Worm (Caenorhabditis elegans): ENCODE results near the gene cdr-4.

cdr-4 gene

DNA sequence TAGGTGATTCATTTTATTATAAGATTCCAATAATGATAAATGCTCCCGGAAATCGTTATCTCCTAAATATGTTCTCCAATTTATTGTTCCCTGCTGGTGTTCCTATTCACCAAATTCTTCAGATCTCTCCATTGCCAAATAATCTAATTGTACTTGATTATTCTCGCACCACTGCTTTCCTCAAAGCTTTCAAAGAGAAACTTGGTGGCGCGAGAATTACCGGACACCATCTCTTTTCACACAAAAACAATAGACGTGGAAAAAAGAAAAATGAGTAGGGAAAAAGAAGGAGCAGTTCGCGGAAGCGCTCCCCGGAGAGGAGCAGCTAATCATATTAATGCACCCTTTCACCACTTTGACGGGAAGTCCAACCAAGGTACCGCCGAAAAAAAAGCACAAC, 12.9 kb upstream of the cdr-4 start:
- TF ChIP-seq lsy-12 (tag; optimal IDR thresholded peaks at IDR 0.05), result no peak
- TF ChIP-seq aly-2 (tag; optimal IDR thresholded peaks at IDR 0.05), result no peak
- no peak for TF ChIP-seq nhr-23 (tag; optimal IDR thresholded peaks at IDR 0.05)
- TF ChIP-seq egl-27 (tag; optimal IDR thresholded peaks at IDR 0.05), result no peak

DNA sequence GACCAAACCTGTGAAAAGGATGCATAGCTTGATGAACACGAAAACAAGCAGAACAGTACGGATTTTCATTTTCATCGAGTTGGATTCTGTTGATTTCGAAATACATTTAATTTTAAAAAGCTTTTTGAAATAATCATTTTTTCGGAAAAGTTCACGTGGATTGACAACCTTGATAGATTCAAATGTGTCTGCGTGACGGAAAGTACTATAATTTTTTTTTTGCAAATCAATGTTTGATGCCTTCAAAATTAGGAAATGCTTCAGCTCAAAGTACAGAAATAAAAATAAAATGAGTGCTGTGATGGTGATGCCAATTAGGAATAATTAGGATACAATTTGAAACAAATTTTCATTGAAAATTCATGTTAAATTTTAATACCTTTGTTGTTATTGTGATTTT, 12.4 kb upstream of the cdr-4 start, which contains the start of gene C54D10.4:
TSS of gene C54D10.4 (minus strand) at position 101 of the 400 bp plus-strand sequence.
- TF ChIP-seq ceh-9 (tag; optimal IDR thresholded peaks at IDR 0.05) (no peak), nhr-11 (tag; optimal IDR thresholded peaks at IDR 0.05) (no peak), unc-39 (tag; optimal IDR thresholded peaks at IDR 0.05) (no peak), aly-2 (tag; optimal IDR thresholded peaks at IDR 0.05) (no peak), ZK546.5 (tag; optimal IDR thresholded peaks at IDR 0.05) (no peak), nhr-23 (tag; optimal IDR thresholded peaks at IDR 0.05) (no peak), elt-3 (tag; optimal IDR thresholded peaks at IDR 0.05) (no peak), ztf-4 (tag; optimal IDR thresholded peaks at IDR 0.05) (no peak), ama-1 (optimal IDR thresholded peaks at IDR 0.05) (no peak), zag-1 (tag; optimal IDR thresholded peaks at IDR 0.05) (no peak), nhr-77 (tag; optimal IDR thresholded peaks at IDR 0.05) (no peak), mml-1 (tag; optimal IDR thresholded peaks at IDR 0.05) (no peak), hmg-11 (tag; optimal IDR thresholded peaks at IDR 0.05) (no peak), R02D3.7 (tag; optimal IDR thresholded peaks at IDR 0.05) (no peak), nfya-1 (tag; optimal IDR thresholded peaks at IDR 0.05; ENCODE audit: insufficient read depth) (no peak), nhr-76 (tag; optimal IDR thresholded peaks at IDR 0.05) (no peak), skn-1 (tag; optimal IDR thresholded peaks at IDR 0.05) (no peak), sea-2 (GFP tag; optimal IDR thresholded peaks at IDR 0.05) (no peak)

DNA sequence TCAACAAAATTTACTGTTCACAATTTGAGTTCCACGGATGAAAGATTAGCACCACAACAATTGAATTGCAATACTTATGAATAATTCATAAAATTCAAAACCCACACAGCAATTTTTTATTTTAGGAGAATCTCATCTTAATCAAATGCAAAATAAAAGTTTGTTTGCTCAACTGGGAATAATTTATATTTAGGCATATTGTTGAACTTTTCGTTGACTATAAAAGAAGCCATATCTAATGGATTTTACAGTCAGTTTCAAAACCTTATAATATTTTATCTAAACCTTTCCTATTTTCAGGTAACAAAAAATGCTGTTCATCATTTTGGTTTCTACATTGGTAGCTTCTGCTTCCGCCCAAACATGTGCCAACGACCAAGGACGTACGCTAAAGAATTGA, 9.9 kb upstream of the cdr-4 start, which contains the start of gene C54D10.3:
TSS of gene C54D10.3 (plus strand) at position 301 of the 400 bp plus-strand sequence.
- TF ChIP-seq ceh-82 (tag; optimal IDR thresholded peaks at IDR 0.05) (no peak), unc-62 (GFP tag; optimal IDR thresholded peaks at IDR 0.05) (no peak), lin-39 (tag; optimal IDR thresholded peaks at IDR 0.05) (no peak)

DNA sequence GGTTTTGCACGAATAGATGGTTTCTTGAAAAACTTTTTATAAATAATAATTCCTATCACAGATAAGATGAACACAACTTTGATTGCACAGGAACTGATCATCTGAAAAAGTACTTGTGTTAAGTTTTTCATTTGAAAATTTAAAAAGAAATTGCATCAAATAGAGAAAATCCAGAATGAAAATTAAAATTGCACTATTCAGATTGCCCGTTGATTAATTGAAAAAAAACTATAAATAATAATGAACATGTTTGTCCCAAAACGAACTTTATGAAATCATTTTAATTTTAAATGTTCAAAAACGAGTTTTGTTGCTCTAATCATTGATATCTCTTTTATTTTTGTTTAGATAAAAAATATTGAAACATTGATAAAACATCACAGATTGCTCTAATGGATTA, 8.9 kb upstream of the cdr-4 start, which contains the start of gene cdr-3:
TSS of gene cdr-3 (minus strand) at position 101 of the 400 bp plus-strand sequence.
- TF ChIP-seq daf-12 (tag; optimal IDR thresholded peaks at IDR 0.05), result no peak
- no peak for TF ChIP-seq R02D3.7 (tag; optimal IDR thresholded peaks at IDR 0.05)
- TF ChIP-seq nhr-11 (tag; optimal IDR thresholded peaks at IDR 0.05), result no peak
- no peak for TF ChIP-seq sea-2 (GFP tag; optimal IDR thresholded peaks at IDR 0.05)
- no peak for TF ChIP-seq elt-2 (tag; optimal IDR thresholded peaks at IDR 0.05)
- TF ChIP-seq lin-15B (tag; optimal IDR thresholded peaks at IDR 0.05), result no peak
- TF ChIP-seq hmg-11 (tag; optimal IDR thresholded peaks at IDR 0.05), result no peak
- no peak for TF ChIP-seq tbx-2 (tag; optimal IDR thresholded peaks at IDR 0.05)
- TF ChIP-seq ztf-11 (tag; optimal IDR thresholded peaks at IDR 0.05), result no peak
- TF ChIP-seq jun-1 (tag; optimal IDR thresholded peaks at IDR 0.05), result no peak
- no peak for TF ChIP-seq nhr-67 (tag; optimal IDR thresholded peaks at IDR 0.05)

DNA sequence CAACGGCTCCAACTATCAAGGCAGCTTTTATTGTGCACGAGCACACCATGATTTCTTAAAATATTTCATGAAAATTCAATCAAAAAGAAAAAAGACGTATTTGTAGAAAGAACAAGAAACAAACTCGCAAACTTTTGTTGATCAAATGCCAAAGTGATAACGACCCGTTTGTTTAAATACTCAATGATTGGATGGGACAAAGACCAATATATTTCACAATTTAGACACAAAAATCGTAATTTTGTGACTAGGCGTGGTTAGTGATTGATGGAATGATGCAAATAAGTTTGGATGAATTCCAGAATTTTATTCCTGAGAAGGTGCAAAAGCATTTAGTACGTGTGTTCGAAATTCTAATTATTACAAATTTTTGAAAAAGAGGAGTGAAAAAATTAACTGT, 7.2 kb upstream of the cdr-4 start, which contains the start of gene cdr-2:
TSS of gene cdr-2 (minus strand) at position 54 of the 400 bp plus-strand sequence.
- no peak for TF ChIP-seq hmg-11 (tag; optimal IDR thresholded peaks at IDR 0.05)
- TF ChIP-seq elt-2 (tag; optimal IDR thresholded peaks at IDR 0.05), result peak; percentile 78
- peak; percentile 79 for TF ChIP-seq pqm-1 (tag; optimal IDR thresholded peaks at IDR 0.05)

DNA sequence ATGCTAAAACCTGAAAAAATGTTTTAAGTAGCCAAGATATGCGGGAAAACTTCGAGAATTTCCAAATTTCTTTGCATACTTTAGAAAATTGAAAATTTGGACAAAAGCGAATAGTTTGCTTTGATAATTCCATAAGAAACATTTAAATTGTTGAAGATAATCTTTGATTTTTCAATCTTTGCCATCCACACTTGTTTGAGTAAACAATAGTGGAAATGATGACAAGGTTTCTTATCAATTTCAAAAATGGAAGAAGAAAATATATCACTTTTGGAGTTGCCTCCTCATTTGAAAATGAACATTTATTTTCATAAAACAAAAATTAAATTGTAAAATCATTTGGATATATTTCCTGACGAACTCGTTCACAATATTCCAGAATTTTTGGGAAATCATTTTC, 5.9 kb upstream of the cdr-4 start:
- TF ChIP-seq nhr-76 (tag; optimal IDR thresholded peaks at IDR 0.05) (no peak), elt-2 (tag; optimal IDR thresholded peaks at IDR 0.05) (peak; percentile 62), nhr-237 (tag; optimal IDR thresholded peaks at IDR 0.05) (no peak), unc-62 (GFP tag; optimal IDR thresholded peaks at IDR 0.05) (no peak), ceh-28 (tag; optimal IDR thresholded peaks at IDR 0.05) (no peak), hmg-11 (tag; optimal IDR thresholded peaks at IDR 0.05) (no peak), pha-4 (tag; optimal IDR thresholded peaks at IDR 0.05) (peak; percentile 15), snpc-4 (tag; optimal IDR thresholded peaks at IDR 0.05) (no peak), fkh-10 (GFP tag; optimal IDR thresholded peaks at IDR 0.05) (no peak), eor-1 (tag; optimal IDR thresholded peaks at IDR 0.05) (no peak), skn-1 (tag; optimal IDR thresholded peaks at IDR 0.05) (peak; percentile 51), nhr-28 (tag; optimal IDR thresholded peaks at IDR 0.05) (no peak), fkh-2 (tag; optimal IDR thresholded peaks at IDR 0.05) (no peak), pqm-1 (tag; optimal IDR thresholded peaks at IDR 0.05) (peak; percentile 55)

Measured in whole organism, L3 larva.